Worm (Caenorhabditis elegans) whole organism, L2 larva: Measurements from ENCODE around the gene srz-18.

ENCODE experiments used
- C34F6.9 ChIP-seq: fragments of 150-350 bp; optimal IDR thresholded peaks from 2 replicates; lab custom pipeline; 2014; ENCODE audit warnings: missing biosample characterization, missing genetic modification characterization
- F13H6.1 ChIP-seq: sonication (generic microtip); optimal IDR thresholded peaks from 2 replicates; lab custom pipeline; 2016; ENCODE audit warnings: missing genetic modification characterization, missing compliant biosample characterization
- R02D3.7 ChIP-seq: fragments of 150-350 bp; optimal IDR thresholded peaks from 2 replicates; lab custom pipeline; 2014; ENCODE audit warnings: missing biosample characterization, missing genetic modification characterization
- Y55F3AM.14 ChIP-seq: fragments of 200-800 bp; sonication (Bioruptor generic); optimal IDR thresholded peaks from 2 replicates; lab custom pipeline; 2018; ENCODE audit warnings: mild to moderate bottlenecking, missing genetic modification characterization, missing compliant biosample characterization
- ZK546.5 ChIP-seq: sonication (generic microtip); optimal IDR thresholded peaks from 2 replicates; lab custom pipeline; 2017; ENCODE audit warnings: missing biosample characterization, missing genetic modification characterization
- alr-1 ChIP-seq: fragments of 150-350 bp; optimal IDR thresholded peaks from 2 replicates; lab custom pipeline; 2014; ENCODE audit warnings: missing biosample characterization, missing genetic modification characterization
- aly-2 ChIP-seq: fragments of 150-350 bp; optimal IDR thresholded peaks from 2 replicates; lab custom pipeline; 2014; ENCODE audit warnings: missing biosample characterization, missing genetic modification characterization
- ama-1 ChIP-seq: fragments of 150-350 bp; optimal IDR thresholded peaks from 2 replicates; lab custom pipeline; 2018; ENCODE audit warnings: inconsistent platforms
- blmp-1 ChIP-seq: sonication (generic microtip); optimal IDR thresholded peaks from 2 replicates; lab custom pipeline; 2017; ENCODE audit warnings: missing genetic modification characterization, mild to moderate bottlenecking, missing compliant biosample characterization, antibody characterized with exemption, moderate library complexity; ENCODE audit not compliant: insufficient read depth
- ceh-16 ChIP-seq: fragments of 150-350 bp; optimal IDR thresholded peaks from 2 replicates; lab custom pipeline; 2014; ENCODE audit warnings: missing biosample characterization, missing genetic modification characterization
- ceh-82 ChIP-seq: fragments of 150-350 bp; optimal IDR thresholded peaks from 2 replicates; lab custom pipeline; 2014; ENCODE audit warnings: missing biosample characterization, missing genetic modification characterization
- crh-2 ChIP-seq: sonication (generic microtip); optimal IDR thresholded peaks from 2 replicates; lab custom pipeline; 2017; ENCODE audit warnings: missing biosample characterization, missing genetic modification characterization
- dmd-4 ChIP-seq: sonication (generic microtip); optimal IDR thresholded peaks from 2 replicates; lab custom pipeline; 2017; ENCODE audit warnings: missing biosample characterization, missing genetic modification characterization
- egl-27 ChIP-seq: sonication (generic microtip); optimal IDR thresholded peaks from 3 replicates; lab custom pipeline; 2017; ENCODE audit warnings: missing biosample characterization, missing genetic modification reagents, missing genetic modification characterization
- elt-1 ChIP-seq: fragments of 150-350 bp; optimal IDR thresholded peaks from 2 replicates; lab custom pipeline; 2014; ENCODE audit warnings: missing biosample characterization, missing genetic modification characterization
- elt-3 ChIP-seq: sonication (generic microtip); optimal IDR thresholded peaks from 2 replicates; lab custom pipeline; 2017; ENCODE audit warnings: missing biosample characterization, missing genetic modification characterization
- fos-1 ChIP-seq: fragments of 150-350 bp; optimal IDR thresholded peaks from 2 replicates; lab custom pipeline; 2014; ENCODE audit warnings: missing biosample characterization, missing genetic modification characterization
- gmeb-1 ChIP-seq: fragments of 150-350 bp; optimal IDR thresholded peaks from 2 replicates; lab custom pipeline; 2014; ENCODE audit warnings: missing biosample characterization, missing genetic modification characterization
- lin-11 ChIP-seq: fragments of 150-350 bp; sonication (generic microtip); optimal IDR thresholded peaks from 2 replicates; lab custom pipeline; 2014; ENCODE audit warnings: missing biosample characterization, missing genetic modification characterization, inconsistent platforms, mixed read lengths
- lin-13 ChIP-seq: fragments of 150-350 bp; optimal IDR thresholded peaks from 2 replicates; lab custom pipeline; 2014; ENCODE audit warnings: missing biosample characterization, missing genetic modification reagents, missing genetic modification characterization
- lsy-2 ChIP-seq, 2 experiments: fragments of 150-350 bp in 1 of 2; sonication (generic microtip) in 1 of 2; optimal IDR thresholded peaks; 2 replicates each; lab custom pipeline; 2014 to 2017; ENCODE audit warnings: missing biosample characterization in 2 of 2, missing genetic modification characterization in 2 of 2
- mab-5 ChIP-seq: fragments of 150-350 bp; optimal IDR thresholded peaks from 2 replicates; lab custom pipeline; 2014; ENCODE audit warnings: missing biosample characterization, missing genetic modification characterization
- mbf-1 ChIP-seq: sonication (generic microtip); optimal IDR thresholded peaks from 2 replicates; lab custom pipeline; 2017; ENCODE audit warnings: missing biosample characterization, missing genetic modification characterization
- mdl-1 ChIP-seq, 2 experiments: fragments of 150-350 bp in 1 of 2; sonication (generic microtip) in 1 of 2; optimal IDR thresholded peaks; 2 replicates each; lab custom pipeline; 2017; ENCODE audit warnings: missing biosample characterization in 2 of 2, missing genetic modification characterization in 2 of 2
- nhr-10 ChIP-seq: sonication (generic microtip); optimal IDR thresholded peaks from 2 replicates; lab custom pipeline; 2017; ENCODE audit warnings: missing biosample characterization, missing genetic modification characterization
- nhr-129 ChIP-seq: fragments of 150-350 bp; optimal IDR thresholded peaks from 2 replicates; lab custom pipeline; 2014; ENCODE audit warnings: missing biosample characterization, missing genetic modification characterization
- nhr-21 ChIP-seq: fragments of 150-350 bp; optimal IDR thresholded peaks from 2 replicates; lab custom pipeline; 2014; ENCODE audit warnings: missing biosample characterization, missing genetic modification characterization
- nhr-25 ChIP-seq: fragments of 150-350 bp; sonication (generic microtip); optimal IDR thresholded peaks from 3 replicates; lab custom pipeline; 2014; ENCODE audit warnings: missing biosample characterization, missing genetic modification characterization
- peb-1 ChIP-seq: fragments of 150-350 bp; optimal IDR thresholded peaks from 2 replicates; lab custom pipeline; 2014; ENCODE audit warnings: missing biosample characterization, missing genetic modification characterization
- snpc-4 ChIP-seq: fragments of 150-350 bp; optimal IDR thresholded peaks from 2 replicates; lab custom pipeline; 2014; ENCODE audit warnings: missing biosample characterization, missing genetic modification characterization
- unc-55 ChIP-seq: fragments of 150-350 bp; sonication (generic microtip); optimal IDR thresholded peaks from 3 replicates; lab custom pipeline; 2014; ENCODE audit warnings: missing biosample characterization, missing genetic modification reagents, missing genetic modification characterization
- unc-62 ChIP-seq: fragments of 150-350 bp; optimal IDR thresholded peaks from 2 replicates; lab custom pipeline; 2014; ENCODE audit warnings: missing biosample characterization, missing genetic modification reagents, missing genetic modification characterization
- zag-1 ChIP-seq: fragments of 150-350 bp; optimal IDR thresholded peaks from 2 replicates; lab custom pipeline; 2014; ENCODE audit warnings: missing biosample characterization, missing genetic modification characterization
- ztf-1 ChIP-seq: fragments of 200-800 bp; sonication (Bioruptor generic); conservative IDR thresholded peaks from 2 replicates; pipeline ENCODE4 v1.3.6; 2022; ENCODE audit warnings: missing genetic modification characterization, missing compliant biosample characterization
- ztf-11 ChIP-seq: sonication (generic microtip); optimal IDR thresholded peaks from 2 replicates; lab custom pipeline; 2017; ENCODE audit warnings: missing biosample characterization, missing genetic modification characterization
- ztf-4 ChIP-seq: fragments of 150-350 bp; optimal IDR thresholded peaks from 2 replicates; lab custom pipeline; 2014; ENCODE audit warnings: missing biosample characterization, missing genetic modification characterization

srz-18 gene

ce11 chrV:20641896-20642295 is 15.4 kb downstream of the srz-18 start, which contains the start of gene srxa-15:
Gene srxa-15 (plus strand): TSS chrV:20642196.
- TF ChIP-seq nhr-10 (no peak), fos-1 (no peak), ZK546.5 (tag; lab: Kevin White, UChicago) (no peak), alr-1 (tag; lab: Kevin White, UChicago) (no peak), unc-55 (GFP tag; lab: Kevin White, UChicago) (no peak), ztf-1 (GFP tag; lab: Robert Waterston, UW) (no peak), dmd-4 (tag; lab: Kevin White, UChicago) (no peak), R02D3.7 (tag; lab: Kevin White, UChicago) (no peak), gmeb-1 (tag; lab: Kevin White, UChicago) (no peak), egl-27 (tag; lab: Kevin White, UChicago) (no peak)

DNA sequence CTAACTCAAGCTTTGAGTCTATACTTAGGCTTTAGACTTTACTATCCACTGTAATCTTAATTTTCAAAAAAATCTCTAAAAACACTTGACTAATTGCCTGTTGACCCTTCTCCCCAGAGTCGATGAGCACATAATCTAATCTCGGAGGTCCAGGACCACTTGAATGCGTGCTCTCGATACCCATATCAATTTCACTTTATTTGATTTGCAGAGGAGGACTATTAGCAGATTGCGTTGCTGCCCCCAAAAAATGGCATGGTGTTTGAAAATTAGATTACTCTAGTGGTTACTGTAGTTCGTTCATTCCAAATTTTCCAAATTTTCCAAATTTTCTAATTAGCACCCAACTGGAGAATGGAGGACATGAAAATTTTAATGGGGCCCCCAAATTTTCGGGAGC is 19.0 kb downstream of the srz-18 start:
- TF ChIP-seq zag-1 (tag; lab: Kevin White, UChicago), result no peak
- TF ChIP-seq mbf-1 (tag; lab: Kevin White, UChicago), result no peak
- no peak for TF ChIP-seq blmp-1 (tag; lab: Kevin White, UChicago)
- TF ChIP-seq ceh-16 (tag; lab: Kevin White, UChicago), result no peak
- TF ChIP-seq, all 48 proteins: peak for 0

- no peak for TF ChIP-seq snpc-4 (tag; lab: Kevin White, UChicago)
- no peak for TF ChIP-seq elt-3 (tag; lab: Kevin White, UChicago)
- TF ChIP-seq egl-27 (tag; lab: Kevin White, UChicago), result no peak
- no peak for TF ChIP-seq lsy-2 (tag; optimal IDR thresholded peaks at IDR 0.05; lab: Kevin White, UChicago)
- TF ChIP-seq aly-2 (tag; lab: Kevin White, UChicago), result no peak
- no peak for TF ChIP-seq nhr-25
- no peak for TF ChIP-seq unc-55 (GFP tag; lab: Kevin White, UChicago)
- TF ChIP-seq zag-1 (tag; lab: Kevin White, UChicago), result no peak
- no peak for TF ChIP-seq ztf-4 (tag; lab: Kevin White, UChicago)
- no peak for TF ChIP-seq nhr-21
- TF ChIP-seq unc-62 (GFP tag; lab: Kevin White, UChicago), result no peak
- TF ChIP-seq ZK546.5 (tag; lab: Kevin White, UChicago), result no peak
- no peak for TF ChIP-seq blmp-1 (tag; lab: Kevin White, UChicago)
- TF ChIP-seq alr-1 (tag; lab: Kevin White, UChicago), result no peak
- no peak for TF ChIP-seq Y55F3AM.14 (GFP tag; lab: Kevin White, UChicago)
- no peak for TF ChIP-seq fos-1
- TF ChIP-seq lin-11 (tag; lab: Kevin White, UChicago), result no peak
- TF ChIP-seq mab-5 (tag; lab: Kevin White, UChicago), result no peak
- TF ChIP-seq mdl-1 (tag; optimal IDR thresholded peaks at IDR 0.05; lab: Kevin White, UChicago), result no peak
These were observed 22.4 kb downstream of the srz-18 start for ce11 chrV:20648868-20649267.

- TF ChIP-seq alr-1 (tag; lab: Kevin White, UChicago) (no peak), elt-1 (tag; lab: Kevin White, UChicago) (no peak)
These were observed 25.4 kb downstream of the srz-18 start for ce11 chrV:20651923-20652322.

ce11 chrV:20654350-20654749 is 27.8 kb downstream of the srz-18 start, which contains the start of gene mnr-1:
Gene mnr-1 (plus strand): TSS chrV:20654650.
- TF ChIP-seq R02D3.7 (tag; lab: Kevin White, UChicago), result no peak
- TF ChIP-seq ceh-16 (tag; lab: Kevin White, UChicago), result no peak

ce11 chrV:20655174-20655573 is 28.7 kb downstream of the srz-18 start:
- TF ChIP-seq egl-27 (tag; lab: Kevin White, UChicago), result no peak
- TF ChIP-seq lsy-2 (tag; optimal IDR thresholded peaks at IDR 0.05; lab: Kevin White, UChicago), result no peak
- no peak for TF ChIP-seq nhr-129 (tag; lab: Kevin White, UChicago)
- no peak for TF ChIP-seq fos-1
- TF ChIP-seq ceh-82 (tag; lab: Kevin White, UChicago), result no peak
- no peak for TF ChIP-seq mbf-1 (tag; lab: Kevin White, UChicago)
- no peak for TF ChIP-seq F13H6.1 (tag; lab: Kevin White, UChicago)
- no peak for TF ChIP-seq ama-1 (lab: Kevin White, UChicago)
- TF ChIP-seq ztf-11, result no peak
- TF ChIP-seq lin-13 (GFP tag; lab: Kevin White, UChicago), result no peak
- no peak for TF ChIP-seq C34F6.9
- TF ChIP-seq nhr-10, result no peak
- no peak for TF ChIP-seq elt-3 (tag; lab: Kevin White, UChicago)
- no peak for TF ChIP-seq peb-1 (tag; lab: Kevin White, UChicago)
- no peak for TF ChIP-seq nhr-25
- TF ChIP-seq crh-2 (tag; lab: Kevin White, UChicago), result no peak
